Fruit fly (Drosophila melanogaster): ENCODE data around the gene mRpL2.
A peak's percentile ranks its signal among the peaks of the same experiment; 100 is the strongest.

mRpL2 gene

DNA sequence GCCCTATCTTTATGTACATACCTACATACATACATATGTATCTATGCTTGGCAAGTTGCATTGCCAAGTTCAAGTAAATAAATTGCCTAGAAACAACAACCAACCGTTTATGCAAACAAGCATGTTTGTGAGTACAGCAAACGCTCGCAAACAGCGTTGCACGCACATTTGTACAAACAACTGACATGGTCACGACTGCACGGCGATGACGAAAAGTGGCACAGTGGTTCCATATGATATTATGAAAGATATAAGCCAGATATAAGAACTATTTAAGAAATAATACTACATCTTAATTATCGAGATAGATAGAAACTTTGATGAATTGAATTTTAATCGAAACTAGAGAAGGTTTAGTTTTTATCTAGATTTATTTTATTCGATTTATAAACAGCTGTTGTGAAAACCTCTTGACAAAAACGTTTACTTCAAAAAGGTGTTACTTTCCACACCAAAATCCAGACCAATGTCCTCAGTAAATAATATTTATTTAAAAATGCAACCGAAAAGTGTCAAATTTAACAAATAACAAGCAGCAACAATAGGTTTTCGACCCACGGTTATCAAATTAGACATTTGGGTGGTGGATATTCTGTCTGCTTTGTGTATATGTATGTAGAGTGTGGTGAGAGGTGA is 30.7 kb upstream of the mRpL2 start (continued):
- TF ChIP-seq gro (GFP tag; optimal IDR thresholded peaks at IDR 0.05) (peak; percentile 22), sr (GFP tag; IDR thresholded peaks at IDR 0.05) (peak; percentile 74; the same call in 2 of the 3 replicates), CG4707 (GFP tag; optimal IDR thresholded peaks at IDR 0.05) (peak; percentile 57), jing (GFP tag; optimal IDR thresholded peaks at IDR 0.05) (peak; percentile 79), Neu2 (GFP tag; optimal IDR thresholded peaks at IDR 0.05; ENCODE audit: borderline replicate concordance) (peak; percentile 25), YL-1 (GFP tag; optimal IDR thresholded peaks at IDR 0.05) (peak; percentile 81), CG12942 (GFP tag; optimal IDR thresholded peaks at IDR 0.05) (peak; percentile 47), ERR (GFP tag; optimal IDR thresholded peaks at IDR 0.05) (no peak), tap (tag; optimal IDR thresholded peaks at IDR 0.05) (peak; percentile 87), Dek (tag; optimal IDR thresholded peaks at IDR 0.05) (peak; percentile 76), pros (GFP tag; optimal IDR thresholded peaks at IDR 0.05) (peak; percentile 27), Dref (GFP tag; IDR thresholded peaks at IDR 0.05) (no peak), CoRest (tag; optimal IDR thresholded peaks at IDR 0.05) (peak; percentile 95), CG43689 (GFP tag; IDR thresholded peaks at IDR 0.05) (peak; percentile 25; the same call in 1 of the 2 replicates), kah (GFP tag; optimal IDR thresholded peaks at IDR 0.05) (peak; percentile 82), Mes4 (GFP tag; optimal IDR thresholded peaks at IDR 0.05) (peak; percentile 85), CG2712 (tag; optimal IDR thresholded peaks at IDR 0.05) (peak; percentile 96), pan (optimal IDR thresholded peaks at IDR 0.05) (no peak), pan (GFP tag; optimal IDR thresholded peaks at IDR 0.05 in 1 of 2, IDR thresholded peaks at IDR 0.05 in 1 of 2) (peak in 1 of 2 experiments; percentile 84), usp (GFP tag; optimal IDR thresholded peaks at IDR 0.05) (no peak), CG8359 (GFP tag; optimal IDR thresholded peaks at IDR 0.05; ENCODE audit: borderline replicate concordance) (peak; percentile 71), dimm (GFP tag; IDR thresholded peaks at IDR 0.05) (peak; percentile 4; the same call in 1 of the 2 replicates), CG1832 (GFP tag; optimal IDR thresholded peaks at IDR 0.05) (no peak), HHEX (GFP tag; optimal IDR thresholded peaks at IDR 0.05) (peak; percentile 87), CG17829 (tag; optimal IDR thresholded peaks at IDR 0.05) (peak; percentile 95), Scr (GFP tag; IDR thresholded peaks at IDR 0.05; ENCODE audit: partially characterized antibody) (no peak), MESR4 (GFP tag; optimal IDR thresholded peaks at IDR 0.05) (no peak), CG7271 (tag; optimal IDR thresholded peaks at IDR 0.05) (peak; percentile 67), sens (GFP tag) (peak; percentile 99), Antp (GFP tag; optimal IDR thresholded peaks at IDR 0.05) (peak; percentile 58), nmo (GFP tag; optimal IDR thresholded peaks at IDR 0.05) (peak; percentile 96), CG12219 (GFP tag; optimal IDR thresholded peaks at IDR 0.05) (peak; percentile 85), fd96Cb (tag; optimal IDR thresholded peaks at IDR 0.05) (peak; percentile 89), pnt (GFP tag; optimal IDR thresholded peaks at IDR 0.05) (peak; percentile 69), rib (GFP tag; IDR thresholded peaks at IDR 0.05) (no peak), CG3407 (GFP tag; optimal IDR thresholded peaks at IDR 0.05) (peak; percentile 81), pita (GFP tag; optimal IDR thresholded peaks at IDR 0.05) (no peak), CG6765 (GFP tag; optimal IDR thresholded peaks at IDR 0.05) (peak; percentile 68), CG6683 (GFP tag; optimal IDR thresholded peaks at IDR 0.05) (peak; percentile 82), CG17361 (GFP tag; IDR thresholded peaks at IDR 0.05) (peak; percentile 98), yki (optimal IDR thresholded peaks at IDR 0.05) (no peak), chinmo (GFP tag; IDR thresholded peaks at IDR 0.05; ENCODE audit: partially characterized antibody) (peak; percentile 65; the same call in 1 of the 4 replicates), ssp (GFP tag; IDR thresholded peaks at IDR 0.05) (peak; percentile 68), CG6272 (GFP tag; IDR thresholded peaks at IDR 0.05) (peak; percentile 51), chif (GFP tag; optimal IDR thresholded peaks at IDR 0.05) (peak; percentile 83), Dip2 (GFP tag; IDR thresholded peaks at IDR 0.05) (no peak; the same call in 1 of the 2 replicates), CG13424 (tag; optimal IDR thresholded peaks at IDR 0.05) (peak; percentile 94), CG10462 (GFP tag; optimal IDR thresholded peaks at IDR 0.05) (peak; percentile 92), bbx (GFP tag; IDR thresholded peaks at IDR 0.05; ENCODE audit: partially characterized antibody) (no peak), BtbVII (GFP tag; optimal IDR thresholded peaks at IDR 0.05) (peak; percentile 78)

All from whole organism, embryonic.